Worm (Caenorhabditis elegans): ENCODE data around the gene H03E18.1.

- TF ChIP-seq K11D2.4 (GFP tag; IDR thresholded peaks at IDR 0.05) (no peak), unc-130 (GFP tag; optimal IDR thresholded peaks at IDR 0.05) (no peak), Y56A3A.18 (GFP tag; IDR thresholded peaks at IDR 0.05) (no peak), C17E4.6 (GFP tag; IDR thresholded peaks at IDR 0.05) (no peak), snpc-4 (GFP tag; optimal IDR thresholded peaks at IDR 0.05) (no peak), snpc-4 (tag; optimal IDR thresholded peaks at IDR 0.05) (no peak), ceh-58 (GFP tag; IDR thresholded peaks at IDR 0.05) (no peak), rec-8 (tag; optimal IDR thresholded peaks at IDR 0.05) (no peak), tlf-1 (GFP tag; optimal IDR thresholded peaks at IDR 0.05) (no peak), Y79H2A.3 (GFP tag; conservative IDR thresholded peaks at IDR 0.05) (no peak), nfya-1 (tag; optimal IDR thresholded peaks at IDR 0.05; ENCODE audit: borderline replicate concordance, insufficient read depth) (no peak), B0035.1 (tag; optimal IDR thresholded peaks at IDR 0.05) (no peak), akir-1 (GFP tag; optimal IDR thresholded peaks at IDR 0.05) (no peak), lin-40 (tag; optimal IDR thresholded peaks at IDR 0.05) (peak; percentile 30), B0019.2 (GFP tag; conservative IDR thresholded peaks at IDR 0.05) (no peak)
Observed at ce11 chrX:8556614-8557196, 49.0 kb downstream of the H03E18.1 start, which contains the start of gene utx-1.

Data from whole organism, young adult.